Fruit fly (Drosophila melanogaster) whole organism, embryonic: ENCODE measurements around the gene svr.

Source experiments
- ATbp ChIP-seq: fragments of 200-800 bp; sonication (Bioruptor generic); optimal IDR thresholded peaks from 2 replicates; lab custom pipeline; 2017; ENCODE audit warnings: missing biosample characterization, mild to moderate bottlenecking, missing genetic modification characterization, missing genetic modification reagents
- Ada2b ChIP-seq: fragments of 200-800 bp; sonication (Bioruptor generic); IDR thresholded peaks from 2 replicates; pipeline ENCODE4 v1.3.6; 2022; ENCODE audit warnings: missing biosample characterization, missing genetic modification characterization
- CG10366 ChIP-seq: fragments of 200-800 bp; sonication (Bioruptor generic); IDR thresholded peaks from 2 replicates; pipeline ENCODE4 v1.3.6; 2022; ENCODE audit warnings: missing biosample characterization, missing genetic modification characterization
- CG10565 ChIP-seq: fragments of 200-800 bp; sonication (Bioruptor generic); optimal IDR thresholded peaks from 3 replicates; lab custom pipeline; 2016; ENCODE audit warnings: missing biosample characterization, mild to moderate bottlenecking, missing genetic modification characterization
- CG10654 ChIP-seq: fragments of 200-800 bp; sonication (Bioruptor generic); optimal IDR thresholded peaks from 2 replicates; lab custom pipeline; 2016; ENCODE audit warnings: missing biosample characterization, missing genetic modification characterization
- CG11723 ChIP-seq: fragments of 200-800 bp; sonication (Bioruptor generic); optimal IDR thresholded peaks from 2 replicates; lab custom pipeline; 2017; ENCODE audit warnings: missing biosample characterization, mild to moderate bottlenecking, missing genetic modification characterization
- CG12219 ChIP-seq: fragments of 200-800 bp; sonication (Bioruptor generic); optimal IDR thresholded peaks from 3 replicates; lab custom pipeline; 2018; ENCODE audit warnings: missing biosample characterization, mild to moderate bottlenecking, missing genetic modification characterization
- CG13424 ChIP-seq: fragments of 200-800 bp; sonication (Bioruptor generic); optimal IDR thresholded peaks from 2 replicates; lab custom pipeline; 2019; ENCODE audit warnings: missing biosample characterization, mild to moderate bottlenecking, missing genetic modification characterization, moderate library complexity
- CG14014 ChIP-seq: fragments of 200-800 bp; sonication (Bioruptor generic); IDR thresholded peaks from 2 replicates; pipeline ENCODE4 v1.3.6; 2022; ENCODE audit warnings: missing biosample characterization, missing genetic modification characterization
- CG14667 ChIP-seq: fragments of 200-800 bp; sonication (Bioruptor generic); IDR thresholded peaks from 2 replicates; pipeline ENCODE4 v1.3.6; 2022; ENCODE audit warnings: missing biosample characterization, missing genetic modification characterization
- CG1603 ChIP-seq: fragments of 200-800 bp; sonication (Bioruptor generic); optimal IDR thresholded peaks from 2 replicates; lab custom pipeline; 2019; ENCODE audit warnings: missing biosample characterization, mild to moderate bottlenecking, missing genetic modification characterization, moderate library complexity
- CG1647 ChIP-seq: fragments of 200-800 bp; sonication (Bioruptor generic); optimal IDR thresholded peaks from 3 replicates; lab custom pipeline; 2016; ENCODE audit warnings: missing biosample characterization, missing genetic modification characterization
- CG17802 ChIP-seq: fragments of 200-800 bp; sonication (Bioruptor generic); optimal IDR thresholded peaks from 2 replicates; lab custom pipeline; 2018; ENCODE audit warnings: missing biosample characterization, mild to moderate bottlenecking, missing genetic modification characterization, moderate library complexity
- CG18764 ChIP-seq: fragments of 200-800 bp; sonication (Bioruptor generic); optimal IDR thresholded peaks from 3 replicates; lab custom pipeline; 2016; ENCODE audit warnings: missing biosample characterization, missing genetic modification characterization
- CG3281 ChIP-seq: fragments of 200-800 bp; sonication (Bioruptor generic); optimal IDR thresholded peaks from 3 replicates; lab custom pipeline; 2017; ENCODE audit warnings: missing biosample characterization, mild to moderate bottlenecking, missing genetic modification characterization
- CG3407 ChIP-seq: fragments of 200-800 bp; sonication (Bioruptor generic); optimal IDR thresholded peaks from 2 replicates; lab custom pipeline; 2018; ENCODE audit warnings: missing biosample characterization, mild to moderate bottlenecking, missing genetic modification characterization
- CG3726 ChIP-seq: fragments of 200-800 bp; sonication (Bioruptor generic); IDR thresholded peaks from 3 replicates; pipeline ENCODE4, ENCODE4 v1.3.6; 2022; ENCODE audit warnings: missing biosample characterization, missing genetic modification characterization
- CG6683 ChIP-seq: fragments of 200-800 bp; sonication (Bioruptor generic); optimal IDR thresholded peaks from 2 replicates; lab custom pipeline; 2017; ENCODE audit warnings: missing biosample characterization, mild to moderate bottlenecking, missing genetic modification characterization, missing genetic modification reagents
- CG6765 ChIP-seq: fragments of 200-800 bp; sonication (Bioruptor generic); optimal IDR thresholded peaks from 3 replicates; lab custom pipeline; 2017; ENCODE audit warnings: missing biosample characterization, mild to moderate bottlenecking, missing genetic modification characterization
- CG6791 ChIP-seq: fragments of 200-800 bp; sonication (Bioruptor generic); IDR thresholded peaks from 3 replicates; pipeline ENCODE4 v1.3.6; 2022; ENCODE audit warnings: missing biosample characterization, missing genetic modification characterization; ENCODE audit not compliant: partially characterized antibody
- CG7745 ChIP-seq: fragments of 200-800 bp; sonication (Bioruptor generic); optimal IDR thresholded peaks from 2 replicates; lab custom pipeline; 2018; ENCODE audit warnings: missing biosample characterization, mild to moderate bottlenecking, missing genetic modification characterization, moderate library complexity
- CG7839 ChIP-seq: fragments of 200-800 bp; sonication (Bioruptor generic); optimal IDR thresholded peaks from 3 replicates; lab custom pipeline; 2018; ENCODE audit warnings: missing biosample characterization, mild to moderate bottlenecking, missing genetic modification characterization, moderate library complexity
- CG9876 ChIP-seq: fragments of 200-800 bp; sonication (Bioruptor generic); optimal IDR thresholded peaks from 2 replicates; lab custom pipeline; 2016; ENCODE audit warnings: missing biosample characterization, missing genetic modification characterization
- Dip2 ChIP-seq: fragments of 200-800 bp; sonication (Bioruptor generic); IDR thresholded peaks from 2 replicates; pipeline ENCODE4 v1.3.6; 2022; ENCODE audit warnings: missing biosample characterization, missing genetic modification characterization
- Drgx ChIP-seq: fragments of 200-800 bp; sonication (Bioruptor generic); IDR thresholded peaks from 2 replicates; pipeline ENCODE4 v1.3.6; 2022; ENCODE audit warnings: missing biosample characterization, missing genetic modification characterization
- ERR ChIP-seq: fragments of 200-800 bp; sonication (Bioruptor generic); optimal IDR thresholded peaks from 2 replicates; lab custom pipeline; 2016; ENCODE audit warnings: missing biosample characterization, missing genetic modification characterization
- Ets97D ChIP-seq: fragments of 200-800 bp; sonication (Bioruptor generic); optimal IDR thresholded peaks from 3 replicates; lab custom pipeline; 2016; ENCODE audit warnings: missing biosample characterization, missing genetic modification characterization
- Med ChIP-seq: fragments of 200-800 bp; sonication (Bioruptor generic); peaks from one replicate; lab custom pipeline; 2016; ENCODE audit warnings: missing biosample characterization, missing genetic modification characterization, mild to moderate bottlenecking, inconsistent platforms, moderate library complexity
- Neu2 ChIP-seq: fragments of 200-800 bp; sonication (Bioruptor generic); optimal IDR thresholded peaks from 3 replicates; lab custom pipeline; 2016; ENCODE audit warnings: missing biosample characterization, missing genetic modification characterization, borderline replicate concordance
- Scr ChIP-seq: fragments of 200-800 bp; sonication (Bioruptor generic); IDR thresholded peaks from 2 replicates; pipeline ENCODE4 v1.3.6; 2022; ENCODE audit warnings: missing biosample characterization, missing genetic modification characterization; ENCODE audit not compliant: partially characterized antibody
- Xrp1 ChIP-seq: fragments of 200-800 bp; sonication (Bioruptor generic); IDR thresholded peaks from 2 replicates; pipeline ENCODE4 v1.3.6; 2022; ENCODE audit warnings: missing biosample characterization, missing genetic modification characterization
- bsh ChIP-seq, 2 experiments: fragments of 200-800 bp; sonication (Bioruptor generic); optimal IDR thresholded peaks; 2 replicates each; lab custom pipeline; 2017 to 2018; ENCODE audit warnings: mild to moderate bottlenecking in 2 of 2, missing biosample characterization in 2 of 2, missing genetic modification characterization in 2 of 2, moderate library complexity in 1 of 2
- caup ChIP-seq: fragments of 200-800 bp; sonication (Bioruptor generic); optimal IDR thresholded peaks from 3 replicates; lab custom pipeline; 2017; ENCODE audit warnings: missing biosample characterization, mild to moderate bottlenecking, missing genetic modification characterization, moderate library complexity; ENCODE audit not compliant: severe bottlenecking
- disco-r ChIP-seq: fragments of 200-800 bp; sonication (Bioruptor generic); optimal IDR thresholded peaks from 2 replicates; lab custom pipeline; 2016; ENCODE audit warnings: missing biosample characterization, missing genetic modification characterization
- fu2 ChIP-seq: fragments of 200-800 bp; sonication (Bioruptor generic); optimal IDR thresholded peaks from 2 replicates; lab custom pipeline; 2016; ENCODE audit warnings: missing biosample characterization, missing genetic modification characterization
- h ChIP-seq: fragments of >200 bp; optimal IDR thresholded peaks from 2 replicates; lab custom pipeline; 2017
- lab ChIP-seq: fragments of 200-800 bp; sonication (Bioruptor generic); optimal IDR thresholded peaks from 3 replicates; lab custom pipeline; 2017; ENCODE audit warnings: missing biosample characterization, missing genetic modification characterization, mild to moderate bottlenecking, moderate library complexity, missing genetic modification reagents
- lola ChIP-seq, 3 experiments: fragments of >200 bp in 2 of 3; fragments of 200-800 bp in 1 of 3; sonication (Bioruptor generic) in 1 of 3; optimal IDR thresholded peaks; 2 replicates each; lab custom pipeline; 2017 to 2019; ENCODE audit warnings: missing biosample characterization in 3 of 3, missing genetic modification characterization in 3 of 3, mild to moderate bottlenecking in 1 of 3, moderate library complexity in 1 of 3
- mirr ChIP-seq: fragments of 200-800 bp; sonication (Bioruptor generic); optimal IDR thresholded peaks from 3 replicates; lab custom pipeline; 2018; ENCODE audit warnings: missing biosample characterization, mild to moderate bottlenecking, missing genetic modification characterization
- peb ChIP-seq: fragments of 200-800 bp; sonication (Bioruptor generic); IDR thresholded peaks from 2 replicates; pipeline ENCODE4 v1.3.6; 2022; ENCODE audit warnings: missing biosample characterization, missing genetic modification characterization
- prd ChIP-seq, 3 experiments: fragments of >200 bp in 2 of 3; fragments of 200-800 bp in 1 of 3; sonication (Bioruptor generic) in 1 of 3; optimal IDR thresholded peaks in 2 of 3; IDR thresholded peaks in 1 of 3; 2 replicates in 2 of 3; 3 replicates in 1 of 3; pipeline versions ENCODE4 v1.3.6 to Lab custom; 2017 to 2022; ENCODE audit warnings: missing biosample characterization in 1 of 3, missing genetic modification characterization in 1 of 3
- pros ChIP-seq: fragments of 200-800 bp; sonication (Bioruptor generic); optimal IDR thresholded peaks from 3 replicates; lab custom pipeline; 2019; ENCODE audit warnings: missing biosample characterization, mild to moderate bottlenecking, missing genetic modification characterization, moderate library complexity
- seq ChIP-seq: fragments of 200-800 bp; sonication (Bioruptor generic); IDR thresholded peaks from 2 replicates; pipeline ENCODE4 v1.3.6; 2022; ENCODE audit warnings: missing biosample characterization, missing genetic modification characterization
- sqz ChIP-seq: fragments of 200-800 bp; sonication (Bioruptor generic); optimal IDR thresholded peaks from 3 replicates; lab custom pipeline; 2018; ENCODE audit warnings: missing biosample characterization, mild to moderate bottlenecking, missing genetic modification characterization
- sug ChIP-seq: fragments of 200-800 bp; optimal IDR thresholded peaks from 2 replicates; lab custom pipeline; 2019; ENCODE audit warnings: missing biosample characterization, mild to moderate bottlenecking, missing genetic modification characterization, moderate library complexity
- tna ChIP-seq: fragments of 200-800 bp; sonication (Bioruptor generic); IDR thresholded peaks from 2 replicates; pipeline ENCODE4 v1.3.6; 2022; ENCODE audit warnings: missing biosample characterization, missing genetic modification characterization; ENCODE audit not compliant: partially characterized antibody
- tup ChIP-seq: fragments of 200-800 bp; sonication (Bioruptor generic); optimal IDR thresholded peaks from 2 replicates; lab custom pipeline; 2016; ENCODE audit warnings: missing biosample characterization, mild to moderate bottlenecking, missing genetic modification characterization, moderate library complexity
- zfh1 ChIP-seq: fragments of 200-800 bp; sonication (Bioruptor generic); IDR thresholded peaks from 3 replicates; pipeline ENCODE4 v1.3.6; 2022; ENCODE audit warnings: missing biosample characterization, missing genetic modification characterization

Gene svr

DNA sequence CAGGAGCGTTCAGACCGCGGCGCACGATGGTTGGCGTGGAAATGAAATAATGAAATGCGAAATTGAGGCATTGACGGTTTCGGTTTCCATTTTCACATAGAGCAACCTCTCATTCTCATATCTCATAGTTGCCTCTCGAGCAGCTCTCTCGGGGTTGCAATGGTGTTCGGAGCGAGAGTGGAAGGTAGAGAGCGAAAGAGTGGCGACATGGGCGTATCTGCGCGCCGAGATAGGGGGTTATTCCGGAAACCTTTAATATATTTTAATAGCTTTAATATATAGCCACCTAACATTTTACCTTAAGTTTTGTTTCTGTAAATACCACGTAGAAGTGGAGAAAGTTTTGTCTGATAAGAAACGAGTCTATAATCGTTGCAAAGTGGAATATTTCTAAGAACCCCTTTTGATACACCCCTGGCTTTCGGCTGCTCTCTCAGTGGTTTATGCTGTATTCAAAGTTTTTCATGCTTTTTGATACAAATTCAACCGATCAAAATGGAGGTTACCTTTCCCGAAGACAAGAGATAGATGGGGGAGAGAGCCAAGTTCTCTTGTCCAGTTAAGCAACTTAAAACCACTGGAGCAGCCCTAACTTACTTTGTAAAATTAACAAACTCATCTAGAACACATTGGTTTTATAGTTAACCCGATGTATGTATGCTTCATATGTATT lies 27.1 kb downstream of the svr start, which contains the start of gene elav (continued):
- TF ChIP-seq CG14667 (GFP tag; lab: Robert Waterston, UW) (peak; percentile 97), CG6683 (GFP tag; lab: Kevin White, UChicago) (peak; percentile 98), sug (tag; lab: Kevin White, UChicago) (peak; percentile 99), bsh (GFP tag; optimal IDR thresholded peaks at IDR 0.05; lab: Kevin White, UChicago) (peak; percentile 95 to 99), CG6791 (GFP tag; lab: Robert Waterston, UW) (0 out of 3 replicates have a peak, but pooled peaks have one; percentile 34), pros (GFP tag; lab: Kevin White, UChicago) (peak; percentile 97), fu2 (GFP tag; lab: Kevin White, UChicago) (peak; percentile 95), Dip2 (GFP tag; lab: Robert Waterston, UW) (peak; percentile 78), CG12219 (GFP tag; lab: Kevin White, UChicago) (peak; percentile 98), Neu2 (GFP tag; lab: Kevin White, UChicago) (peak; percentile 79), caup (GFP tag; lab: Kevin White, UChicago) (peak; percentile 99), seq (GFP tag; lab: Robert Waterston, UW) (peak; percentile 99), tna (GFP tag; lab: Robert Waterston, UW) (no peak), prd (optimal IDR thresholded peaks at IDR 0.05; lab: Kevin White, UChicago) (no peak), prd (GFP tag; IDR thresholded peaks at IDR 0.05; lab: Robert Waterston, UW) (peak; percentile 99), CG1603 (peak; percentile 93), CG18764 (GFP tag; lab: Kevin White, UChicago) (peak; percentile 96), Med (peak; percentile 99), Xrp1 (GFP tag; lab: Robert Waterston, UW) (peak; percentile 99), CG7745 (tag; lab: Kevin White, UChicago) (peak; percentile 86), CG9876 (GFP tag; lab: Kevin White, UChicago) (peak; percentile 87), CG1647 (GFP tag; lab: Kevin White, UChicago) (peak; percentile 96), Ada2b (GFP tag; lab: Robert Waterston, UW) (peak; percentile 98), CG10565 (GFP tag; lab: Kevin White, UChicago) (peak; percentile 75), CG3407 (GFP tag; lab: Kevin White, UChicago) (peak; percentile 96), Ets97D (GFP tag; lab: Kevin White, UChicago) (peak; percentile 82), CG17802 (peak; percentile 86), CG3726 (GFP tag; lab: Robert Waterston, UW) (peak; percentile 96), Scr (GFP tag; lab: Robert Waterston, UW) (peak; percentile 10; the same call in 1 of the 2 replicates), lab (peak; percentile 99), Drgx (peak; percentile 99), sqz (GFP tag; lab: Kevin White, UChicago) (peak; percentile 98), CG13424 (tag; lab: Kevin White, UChicago) (peak; percentile 99), CG7839 (peak; percentile 99), CG11723 (GFP tag; lab: Kevin White, UChicago) (peak; percentile 98), disco-r (GFP tag; lab: Kevin White, UChicago) (peak; percentile 89), mirr (GFP tag; lab: Kevin White, UChicago) (peak; percentile 98), CG6765 (GFP tag; lab: Kevin White, UChicago) (peak; percentile 98), tup (GFP tag; lab: Kevin White, UChicago) (peak; percentile 92), CG10366 (GFP tag; lab: Robert Waterston, UW) (peak; percentile 97), lola (GFP tag; optimal IDR thresholded peaks at IDR 0.05; lab: Kevin White, UChicago) (peak in 1 of 3 experiments; percentile 99), CG14014 (peak; percentile 99), zfh1 (GFP tag; lab: Robert Waterston, UW) (peak; percentile 98), h (lab: Kevin White, UChicago) (no peak), CG10654 (GFP tag; lab: Kevin White, UChicago) (peak; percentile 97), ATbp (GFP tag; lab: Kevin White, UChicago) (peak; percentile 98), peb (peak; percentile 96), ERR (GFP tag; lab: Kevin White, UChicago) (peak; percentile 93), CG3281 (peak; percentile 99)
